Worm (Caenorhabditis elegans): ENCODE results near the gene imph-1.
A peak's percentile ranks its signal among the peaks of the same experiment; 100 is the strongest.

Gene imph-1

DNA sequence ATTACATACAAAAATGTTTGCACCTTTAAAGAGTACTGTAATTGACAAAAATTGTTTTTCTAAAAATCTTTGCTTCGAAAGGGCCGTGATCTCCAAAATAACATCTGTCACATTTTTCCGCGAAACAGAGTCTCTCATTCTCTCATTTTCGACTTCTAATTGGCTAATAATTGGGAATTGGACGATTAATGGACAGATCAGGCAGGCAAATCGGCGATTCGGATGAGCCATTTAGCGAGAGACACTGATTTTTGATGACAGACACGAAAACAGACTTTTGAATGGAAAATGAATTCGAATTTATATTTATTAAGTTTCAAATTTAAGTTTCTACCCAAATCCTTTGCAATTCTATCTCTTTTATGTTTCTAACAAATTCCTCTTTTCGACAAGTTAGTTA is 50.4 kb downstream of the imph-1 start:
- TF ChIP-seq egl-5 (tag; optimal IDR thresholded peaks at IDR 0.05) (peak; percentile 93), nhr-25 (tag; optimal IDR thresholded peaks at IDR 0.05) (no peak)

Measured in whole organism, L3 larva.